Worm (Caenorhabditis elegans) whole organism, L4/young adult: ENCODE results near the gene cab-1.

Experiments used
- W03F9.2 ChIP-seq: fragments of 150-350 bp; optimal IDR thresholded peaks from 2 replicates; lab custom pipeline; 2014; ENCODE audit warnings: missing biosample characterization, missing genetic modification characterization
- him-1 ChIP-seq: sonication (generic microtip); optimal IDR thresholded peaks from 2 replicates; lab custom pipeline; 2016; ENCODE audit warnings: missing genotype, missing genetic modification reagents, missing genetic modification characterization, missing compliant biosample characterization

- TF ChIP-seq him-1 (tag; lab: Kevin White, UChicago): no peak
- TF ChIP-seq W03F9.2 (tag; lab: Kevin White, UChicago): no peak
These were observed 32.8 kb downstream of the cab-1 start for ce11 chrX:12179817-12180384.
